Fruit fly (Drosophila melanogaster) whole organism, embryonic: ENCODE measurements around the gene CG2145.

ENCODE experiments used
- Atf-2 ChIP-seq: fragments of 200-800 bp; sonication (Bioruptor generic); optimal IDR thresholded peaks from 2 replicates; lab custom pipeline; 2016; ENCODE audit warnings: missing biosample characterization, missing genetic modification characterization
- B-H2 ChIP-seq: fragments of 200-800 bp; sonication (Bioruptor generic); optimal IDR thresholded peaks from 2 replicates; lab custom pipeline; 2018; ENCODE audit warnings: missing biosample characterization, mild to moderate bottlenecking, missing genetic modification characterization
- Bdp1 ChIP-seq: fragments of 200-800 bp; sonication (Bioruptor generic); optimal IDR thresholded peaks from 3 replicates; lab custom pipeline; 2016; ENCODE audit warnings: missing biosample characterization, missing genetic modification characterization
- CG10267 ChIP-seq: fragments of 200-800 bp; sonication (Bioruptor generic); optimal IDR thresholded peaks from 2 replicates; lab custom pipeline; 2018; ENCODE audit warnings: missing biosample characterization, mild to moderate bottlenecking, missing genetic modification characterization, moderate library complexity
- CG10654 ChIP-seq: fragments of 200-800 bp; sonication (Bioruptor generic); optimal IDR thresholded peaks from 2 replicates; lab custom pipeline; 2016; ENCODE audit warnings: missing biosample characterization, missing genetic modification characterization
- CG10959 ChIP-seq: fragments of 200-800 bp; sonication (Bioruptor generic); IDR thresholded peaks from 2 replicates; pipeline ENCODE4 v1.3.6; 2022; ENCODE audit warnings: missing biosample characterization, missing genetic modification characterization
- CG14667 ChIP-seq: fragments of 200-800 bp; sonication (Bioruptor generic); IDR thresholded peaks from 2 replicates; pipeline ENCODE4 v1.3.6; 2022; ENCODE audit warnings: missing biosample characterization, missing genetic modification characterization
- CG15696 ChIP-seq: fragments of 200-800 bp; sonication (Bioruptor generic); optimal IDR thresholded peaks from 2 replicates; lab custom pipeline; 2019; ENCODE audit warnings: missing biosample characterization, mild to moderate bottlenecking, missing genetic modification characterization, moderate library complexity
- CG1647 ChIP-seq: fragments of 200-800 bp; sonication (Bioruptor generic); optimal IDR thresholded peaks from 3 replicates; lab custom pipeline; 2016; ENCODE audit warnings: missing biosample characterization, missing genetic modification characterization
- CG17802 ChIP-seq: fragments of 200-800 bp; sonication (Bioruptor generic); optimal IDR thresholded peaks from 2 replicates; lab custom pipeline; 2018; ENCODE audit warnings: missing biosample characterization, mild to moderate bottlenecking, missing genetic modification characterization, moderate library complexity
- CG1792 ChIP-seq: fragments of 200-800 bp; sonication (Bioruptor generic); optimal IDR thresholded peaks from 2 replicates; lab custom pipeline; 2016; ENCODE audit warnings: missing biosample characterization, missing genetic modification characterization
- CG6689 ChIP-seq: fragments of 200-800 bp; sonication (Bioruptor generic); IDR thresholded peaks from 2 replicates; pipeline ENCODE4 v1.3.6; 2022; ENCODE audit warnings: missing biosample characterization, missing genetic modification characterization
- CG6765 ChIP-seq: fragments of 200-800 bp; sonication (Bioruptor generic); optimal IDR thresholded peaks from 3 replicates; lab custom pipeline; 2017; ENCODE audit warnings: missing biosample characterization, mild to moderate bottlenecking, missing genetic modification characterization
- CG6854 ChIP-seq: fragments of 200-800 bp; sonication (Bioruptor generic); optimal IDR thresholded peaks from 3 replicates; lab custom pipeline; 2017; ENCODE audit warnings: missing biosample characterization, mild to moderate bottlenecking, missing genetic modification characterization
- CG7372 ChIP-seq: fragments of 200-800 bp; sonication (Bioruptor generic); IDR thresholded peaks from 2 replicates; pipeline ENCODE4 v1.3.6; 2022; ENCODE audit warnings: missing biosample characterization, missing genetic modification characterization
- CG7745 ChIP-seq: fragments of 200-800 bp; sonication (Bioruptor generic); optimal IDR thresholded peaks from 2 replicates; lab custom pipeline; 2018; ENCODE audit warnings: missing biosample characterization, mild to moderate bottlenecking, missing genetic modification characterization, moderate library complexity
- CG8089 ChIP-seq: fragments of 200-800 bp; sonication (Bioruptor generic); optimal IDR thresholded peaks from 3 replicates; lab custom pipeline; 2016; ENCODE audit warnings: missing biosample characterization, missing genetic modification characterization
- CG8478 ChIP-seq: fragments of >200 bp; optimal IDR thresholded peaks from 2 replicates; lab custom pipeline; 2018
- CG9817 ChIP-seq: fragments of 200-800 bp; sonication (Bioruptor generic); optimal IDR thresholded peaks from 2 replicates; lab custom pipeline; 2018; ENCODE audit warnings: missing biosample characterization, mild to moderate bottlenecking, missing genetic modification characterization, moderate library complexity
- CTCF ChIP-seq: fragments of 200-800 bp; sonication (Bioruptor generic); optimal IDR thresholded peaks from 2 replicates; lab custom pipeline; 2017; ENCODE audit warnings: missing biosample characterization, mild to moderate bottlenecking, missing genetic modification characterization, moderate library complexity
- Deaf1 ChIP-seq: fragments of 200-800 bp; optimal IDR thresholded peaks from 3 replicates; lab custom pipeline; 2019; ENCODE audit warnings: missing biosample characterization, mild to moderate bottlenecking, missing genetic modification characterization, moderate library complexity
- Dfd ChIP-seq, 2 experiments: fragments of >200 bp; optimal IDR thresholded peaks; 2 replicates each; lab custom pipeline; 2017; ENCODE audit warnings: missing biosample characterization in 2 of 2, missing genetic modification characterization in 2 of 2
- Dp ChIP-seq: fragments of 200-800 bp; sonication (Bioruptor generic); optimal IDR thresholded peaks from 2 replicates; lab custom pipeline; 2018; ENCODE audit warnings: missing biosample characterization, mild to moderate bottlenecking, missing genetic modification characterization, moderate library complexity
- Dref ChIP-seq: fragments of 200-800 bp; sonication (Bioruptor generic); IDR thresholded peaks from 2 replicates; pipeline ENCODE4 v1.3.6; 2022; ENCODE audit warnings: missing biosample characterization, missing genetic modification characterization
- Eip74EF ChIP-seq, 2 experiments: fragments of 200-800 bp in 1 of 2; fragments of >200 bp in 1 of 2; sonication (Bioruptor generic) in 1 of 2; optimal IDR thresholded peaks; 2 replicates each; lab custom pipeline; 2017 to 2019; ENCODE audit warnings: missing biosample characterization in 2 of 2, missing genetic modification characterization in 2 of 2, mild to moderate bottlenecking in 1 of 2, moderate library complexity in 1 of 2
- NfI ChIP-seq: fragments of 200-800 bp; sonication (Bioruptor generic); optimal IDR thresholded peaks from 3 replicates; lab custom pipeline; 2018; ENCODE audit warnings: missing biosample characterization, mild to moderate bottlenecking, missing genetic modification characterization, moderate library complexity
- PHDP ChIP-seq: fragments of 200-800 bp; sonication (Bioruptor generic); optimal IDR thresholded peaks from 3 replicates; lab custom pipeline; 2018; ENCODE audit warnings: missing biosample characterization, mild to moderate bottlenecking, missing genetic modification characterization, moderate library complexity
- Ravus ChIP-seq: fragments of 200-800 bp; sonication (Bioruptor generic); IDR thresholded peaks from 2 replicates; pipeline ENCODE4 v1.3.6; 2022; ENCODE audit warnings: missing biosample characterization, missing genetic modification characterization
- Stat92E ChIP-seq, 3 experiments: fragments of >200 bp in 2 of 3; fragments of 200-800 bp in 1 of 3; sonication (Bioruptor generic) in 1 of 3; optimal IDR thresholded peaks; 2 replicates each; lab custom pipeline; 2017 to 2019; ENCODE audit warnings: missing biosample characterization in 3 of 3, missing genetic modification characterization in 3 of 3, mild to moderate bottlenecking in 1 of 3, moderate library complexity in 1 of 3
- bowl ChIP-seq: fragments of 200-800 bp; sonication (Bioruptor generic); IDR thresholded peaks from 2 replicates; pipeline ENCODE4 v1.3.6; 2022; ENCODE audit warnings: missing biosample characterization, missing genetic modification characterization
- bsh ChIP-seq, 2 experiments: fragments of 200-800 bp; sonication (Bioruptor generic); optimal IDR thresholded peaks; 2 replicates each; lab custom pipeline; 2017 to 2018; ENCODE audit warnings: mild to moderate bottlenecking in 2 of 2, missing biosample characterization in 2 of 2, missing genetic modification characterization in 2 of 2, moderate library complexity in 1 of 2
- cg ChIP-seq: fragments of 200-800 bp; sonication (Bioruptor generic); optimal IDR thresholded peaks from 3 replicates; lab custom pipeline; 2019; ENCODE audit warnings: missing biosample characterization, mild to moderate bottlenecking, missing genetic modification characterization, moderate library complexity
- chn ChIP-seq: fragments of 200-800 bp; sonication (Bioruptor generic); optimal IDR thresholded peaks from 2 replicates; lab custom pipeline; 2016; ENCODE audit warnings: missing biosample characterization, missing genetic modification characterization
- dan ChIP-seq: fragments of 200-800 bp; sonication (Bioruptor generic); IDR thresholded peaks from 2 replicates; pipeline ENCODE4 v1.3.6; 2022; ENCODE audit warnings: missing biosample characterization, missing genetic modification characterization
- dmrt11E ChIP-seq: fragments of 200-800 bp; sonication (Bioruptor generic); optimal IDR thresholded peaks from 3 replicates; lab custom pipeline; 2018; ENCODE audit warnings: missing biosample characterization, mild to moderate bottlenecking, missing genetic modification characterization, moderate library complexity
- en ChIP-seq: fragments of 200-800 bp; sonication (Bioruptor generic); optimal IDR thresholded peaks from 2 replicates; lab custom pipeline; 2016; ENCODE audit warnings: missing biosample characterization, missing genetic modification characterization
- exex ChIP-seq: fragments of 200-800 bp; sonication (Bioruptor generic); optimal IDR thresholded peaks from 4 replicates; lab custom pipeline; 2018; ENCODE audit warnings: missing biosample characterization, mild to moderate bottlenecking, missing genetic modification characterization, moderate library complexity
- gcm ChIP-seq: fragments of 200-800 bp; sonication (Bioruptor generic); optimal IDR thresholded peaks from 2 replicates; lab custom pipeline; 2019; ENCODE audit warnings: missing biosample characterization, mild to moderate bottlenecking, missing genetic modification characterization, moderate library complexity
- grau ChIP-seq: fragments of 200-800 bp; optimal IDR thresholded peaks from 3 replicates; lab custom pipeline; 2019; ENCODE audit warnings: missing biosample characterization, mild to moderate bottlenecking, missing genetic modification characterization, moderate library complexity
- klu ChIP-seq: fragments of 200-800 bp; sonication (Bioruptor generic); IDR thresholded peaks from 2 replicates; pipeline ENCODE4 v1.3.6; 2022; ENCODE audit warnings: missing biosample characterization, missing genetic modification characterization
- lilli ChIP-seq: fragments of 200-800 bp; sonication (Bioruptor generic); optimal IDR thresholded peaks from 3 replicates; lab custom pipeline; 2016; ENCODE audit warnings: missing biosample characterization, missing genetic modification characterization
- lov ChIP-seq, 2 experiments: fragments of 200-800 bp in 1 of 2; fragments of >200 bp in 1 of 2; sonication (Bioruptor generic) in 1 of 2; IDR thresholded peaks in 1 of 2; optimal IDR thresholded peaks in 1 of 2; 2 replicates in 1 of 2; 3 replicates in 1 of 2; pipeline versions ENCODE4 v1.3.6 to Lab custom; 2017 to 2022; ENCODE audit warnings: missing biosample characterization in 1 of 2, missing genetic modification characterization in 1 of 2
- maf-S ChIP-seq: fragments of 200-800 bp; sonication (Bioruptor generic); optimal IDR thresholded peaks from 2 replicates; lab custom pipeline; 2016; ENCODE audit warnings: missing biosample characterization, missing genetic modification characterization
- mam ChIP-seq: fragments of 200-800 bp; sonication (Bioruptor generic); optimal IDR thresholded peaks from 3 replicates; lab custom pipeline; 2016; ENCODE audit warnings: missing biosample characterization, missing genetic modification characterization
- org-1 ChIP-seq: fragments of 200-800 bp; sonication (Bioruptor generic); optimal IDR thresholded peaks from 2 replicates; lab custom pipeline; 2017; ENCODE audit warnings: missing biosample characterization, missing genetic modification characterization
- pan ChIP-seq, 4 experiments: fragments of >200 bp in 3 of 4; fragments of 200-800 bp in 1 of 4; sonication (Bioruptor generic) in 1 of 4; optimal IDR thresholded peaks in 3 of 4; IDR thresholded peaks in 1 of 4; 2 replicates each; pipeline versions ENCODE4 v1.3.6 to Lab custom; 2017 to 2022; ENCODE audit warnings: missing biosample characterization in 2 of 4, missing genetic modification characterization in 2 of 4, mixed read lengths in 1 of 4
- pita ChIP-seq: fragments of 200-800 bp; sonication (Bioruptor generic); optimal IDR thresholded peaks from 2 replicates; lab custom pipeline; 2017; ENCODE audit warnings: missing biosample characterization, mild to moderate bottlenecking, missing genetic modification characterization
- pzg ChIP-seq: fragments of 200-800 bp; sonication (Bioruptor generic); optimal IDR thresholded peaks from 3 replicates; lab custom pipeline; 2018; ENCODE audit warnings: missing biosample characterization, mild to moderate bottlenecking, missing genetic modification characterization, moderate library complexity
- sens ChIP-seq: fragments of 200-800 bp; sonication (Bioruptor generic); peaks from one replicate; lab custom pipeline; 2016; ENCODE audit warnings: missing biosample characterization, missing genetic modification characterization
- tgo ChIP-seq: fragments of 200-800 bp; sonication (Bioruptor generic); IDR thresholded peaks from 3 replicates; pipeline ENCODE4 v1.3.6; 2022; ENCODE audit warnings: missing biosample characterization, missing genetic modification characterization
- trem ChIP-seq: fragments of 200-800 bp; optimal IDR thresholded peaks from 3 replicates; lab custom pipeline; 2019; ENCODE audit warnings: missing biosample characterization, mild to moderate bottlenecking, missing genetic modification characterization, moderate library complexity

Gene CG2145

dm6 chrX:10905047-10905446 lies 22.2 kb upstream of the CG2145 start (continued):
- peak; percentile 19 for TF ChIP-seq en
- no peak for TF ChIP-seq Stat92E (GFP tag; optimal IDR thresholded peaks at IDR 0.05; lab: Kevin White, UChicago)
- TF ChIP-seq lilli (GFP tag; lab: Kevin White, UChicago), result peak; percentile 66
- peak; percentile 56 for TF ChIP-seq CG1647 (GFP tag; lab: Kevin White, UChicago)
- TF ChIP-seq CG6689 (GFP tag; lab: Robert Waterston, UW), result peak; percentile 44
- TF ChIP-seq CG10267 (tag; lab: Kevin White, UChicago), result peak; percentile 68
- no peak for TF ChIP-seq CG10959
- no peak for TF ChIP-seq CG7372
- no peak for TF ChIP-seq cg
- peak; percentile 26 for TF ChIP-seq CG10654 (GFP tag; lab: Kevin White, UChicago)
- peak; percentile 70 for TF ChIP-seq grau
- no peak for TF ChIP-seq CG8478 (lab: Kevin White, UChicago)
- peak; percentile 54 for TF ChIP-seq NfI (GFP tag; lab: Kevin White, UChicago)
- TF ChIP-seq bsh (GFP tag; optimal IDR thresholded peaks at IDR 0.05; lab: Kevin White, UChicago), result peak in 1 of 2 experiments; percentile 71
- peak; percentile 28 for TF ChIP-seq CG9817
- TF ChIP-seq klu (GFP tag; lab: Robert Waterston, UW), result no peak
- no peak for TF ChIP-seq Ravus
- TF ChIP-seq Dp (GFP tag; lab: Kevin White, UChicago), result no peak
- no peak for TF ChIP-seq pita (GFP tag; lab: Kevin White, UChicago)
- TF ChIP-seq tgo, result peak; percentile 61
- TF ChIP-seq chn (GFP tag; lab: Kevin White, UChicago), result peak; percentile 57
- TF ChIP-seq Dfd (GFP tag; optimal IDR thresholded peaks at IDR 0.05; lab: Kevin White, UChicago), result no peak
- TF ChIP-seq org-1 (GFP tag; lab: Kevin White, UChicago), result peak; percentile 57
- no peak for TF ChIP-seq CG7745 (tag; lab: Kevin White, UChicago)
- TF ChIP-seq pzg (GFP tag; lab: Kevin White, UChicago), result no peak
- TF ChIP-seq bowl, result no peak
- peak; percentile 30 for TF ChIP-seq CG6854 (GFP tag; lab: Kevin White, UChicago)
- TF ChIP-seq sens (GFP tag; lab: Kevin White, UChicago), result peak; percentile 97
- peak; percentile 80 for TF ChIP-seq dmrt11E (tag; lab: Kevin White, UChicago)
- peak; percentile 12 for TF ChIP-seq mam
- TF ChIP-seq B-H2 (GFP tag; lab: Kevin White, UChicago), result no peak
- TF ChIP-seq Atf-2, result peak; percentile 66
- peak; percentile 56 for TF ChIP-seq CG8089 (GFP tag; lab: Kevin White, UChicago)
- TF ChIP-seq pan (optimal IDR thresholded peaks at IDR 0.05; lab: Kevin White, UChicago), result no peak
- TF ChIP-seq pan (GFP tag; optimal IDR thresholded peaks at IDR 0.05 in 1 of 2, IDR thresholded peaks at IDR 0.05 in 1 of 2), result peak in 1 of 2 experiments; percentile 23
- peak; percentile 19 for TF ChIP-seq CG17802
- TF ChIP-seq Dref (GFP tag; lab: Robert Waterston, UW), result no peak
- TF ChIP-seq Eip74EF (GFP tag; optimal IDR thresholded peaks at IDR 0.05; lab: Kevin White, UChicago), result peak in 1 of 2 experiments; percentile 53
- TF ChIP-seq maf-S (GFP tag; lab: Kevin White, UChicago), result peak; percentile 42
- TF ChIP-seq CG15696 (tag; lab: Kevin White, UChicago), result peak; percentile 43
- TF ChIP-seq CG1792 (GFP tag; lab: Kevin White, UChicago), result peak; percentile 34
- TF ChIP-seq CG6765 (GFP tag; lab: Kevin White, UChicago), result no peak
- TF ChIP-seq PHDP (tag; lab: Kevin White, UChicago), result peak; percentile 65
- no peak for TF ChIP-seq CTCF (GFP tag; lab: Kevin White, UChicago)
- no peak for TF ChIP-seq lov (optimal IDR thresholded peaks at IDR 0.05; lab: Kevin White, UChicago)
- TF ChIP-seq lov (GFP tag; IDR thresholded peaks at IDR 0.05; lab: Robert Waterston, UW), result no peak
- TF ChIP-seq dan (GFP tag; lab: Robert Waterston, UW), result no peak
- no peak for TF ChIP-seq exex (tag; lab: Kevin White, UChicago)
- TF ChIP-seq CG14667 (GFP tag; lab: Robert Waterston, UW), result no peak
- peak; percentile 85 for TF ChIP-seq Deaf1
- peak; percentile 49 for TF ChIP-seq gcm (GFP tag; lab: Kevin White, UChicago)
- peak; percentile 24 for TF ChIP-seq trem
- peak; percentile 21 for TF ChIP-seq Bdp1
